Fruit fly (Drosophila melanogaster): ENCODE results near the gene Vps60.
A peak's percentile ranks its signal among the peaks of the same experiment; 100 is the strongest.

Vps60 gene

DNA sequence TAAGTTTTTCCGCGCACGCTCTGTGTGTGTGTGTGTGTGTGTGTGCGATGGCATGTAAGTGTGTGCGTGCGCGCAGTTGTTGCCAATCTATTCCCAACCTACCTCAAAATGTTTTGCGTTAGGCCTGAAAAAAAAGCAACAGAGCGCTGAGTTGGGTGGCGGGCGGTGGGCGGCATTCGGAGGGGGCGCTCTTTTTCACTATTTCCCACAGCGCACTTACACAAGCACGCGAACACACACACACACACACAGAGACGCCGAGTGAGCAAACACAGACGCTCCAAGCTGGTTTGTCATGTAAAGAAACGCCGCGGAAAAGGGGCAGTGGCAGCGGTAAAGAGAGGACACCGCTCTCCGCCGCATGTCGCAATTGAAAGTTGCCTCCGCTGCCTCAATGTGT lies 49.3 kb downstream of the Vps60 start (continued):
- TF ChIP-seq CG17829 (tag; optimal IDR thresholded peaks at IDR 0.05), result no peak
- no peak for TF ChIP-seq bcd (GFP tag; optimal IDR thresholded peaks at IDR 0.05)
- no peak for TF ChIP-seq yki (optimal IDR thresholded peaks at IDR 0.05)
- TF ChIP-seq Sry-δ (GFP tag; optimal IDR thresholded peaks at IDR 0.05), result no peak
- no peak for TF ChIP-seq mld (GFP tag; IDR thresholded peaks at IDR 0.05; ENCODE audit: partially characterized antibody)
- TF ChIP-seq Jarid2 (GFP tag; optimal IDR thresholded peaks at IDR 0.05), result no peak
- TF ChIP-seq CG10431 (GFP tag; optimal IDR thresholded peaks at IDR 0.05), result no peak
- peak; percentile 89 for TF ChIP-seq scrt (GFP tag; optimal IDR thresholded peaks at IDR 0.05)
- TF ChIP-seq CG4282 (GFP tag; optimal IDR thresholded peaks at IDR 0.05), result no peak
- 0 out of 2 replicates have a peak, but pooled peaks have one; percentile 48 for TF ChIP-seq sna (GFP tag; IDR thresholded peaks at IDR 0.05; ENCODE audit: partially characterized antibody)
- TF ChIP-seq bowl (GFP tag; IDR thresholded peaks at IDR 0.05), result no peak
- TF ChIP-seq CG34422 (GFP tag; IDR thresholded peaks at IDR 0.05), result peak; percentile 51; the same call in 2 of the 3 replicates
- TF ChIP-seq CG6689 (GFP tag; IDR thresholded peaks at IDR 0.05), result no peak
- no peak for TF ChIP-seq CG3281 (GFP tag; optimal IDR thresholded peaks at IDR 0.05)
- no peak for TF ChIP-seq fd3F (GFP tag; optimal IDR thresholded peaks at IDR 0.05)
- TF ChIP-seq Sry-β (GFP tag; optimal IDR thresholded peaks at IDR 0.05), result no peak
- no peak for TF ChIP-seq cato (GFP tag; optimal IDR thresholded peaks at IDR 0.05; ENCODE audit: borderline replicate concordance)
- no peak for TF ChIP-seq CG30020 (tag; optimal IDR thresholded peaks at IDR 0.05)
- TF ChIP-seq twi (tag; optimal IDR thresholded peaks at IDR 0.05), result no peak
- TF ChIP-seq CG6175 (GFP tag; IDR thresholded peaks at IDR 0.05), result peak; percentile 65; the same call in 2 of the 3 replicates
- TF ChIP-seq Kr (GFP tag; optimal IDR thresholded peaks at IDR 0.05), result no peak
- no peak for TF ChIP-seq CG7556 (GFP tag; optimal IDR thresholded peaks at IDR 0.05)
- TF ChIP-seq CG16813 (GFP tag; IDR thresholded peaks at IDR 0.05; ENCODE audit: partially characterized antibody), result no peak
- TF ChIP-seq Trl (optimal IDR thresholded peaks at IDR 0.05), result peak; percentile 51 to 52
- no peak for TF ChIP-seq Trl (GFP tag; optimal IDR thresholded peaks at IDR 0.05)
- no peak for TF ChIP-seq D (optimal IDR thresholded peaks at IDR 0.05)
- no peak for TF ChIP-seq D (GFP tag; optimal IDR thresholded peaks at IDR 0.05)
- TF ChIP-seq Six4 (GFP tag; optimal IDR thresholded peaks at IDR 0.05), result no peak
- TF ChIP-seq CG32767 (GFP tag; IDR thresholded peaks at IDR 0.05), result no peak
- TF ChIP-seq grn (GFP tag; optimal IDR thresholded peaks at IDR 0.05), result no peak
- TF ChIP-seq CG18764 (GFP tag; optimal IDR thresholded peaks at IDR 0.05), result no peak
- TF ChIP-seq Lhr (GFP tag; optimal IDR thresholded peaks at IDR 0.05), result no peak
- TF ChIP-seq CG6254 (GFP tag; optimal IDR thresholded peaks at IDR 0.05), result no peak
- no peak for TF ChIP-seq dimm (GFP tag; IDR thresholded peaks at IDR 0.05)
- TF ChIP-seq Ets65A (GFP tag), result no peak
- TF ChIP-seq pfk (GFP tag; optimal IDR thresholded peaks at IDR 0.05), result no peak
- no peak for TF ChIP-seq CG10654 (GFP tag; optimal IDR thresholded peaks at IDR 0.05)
- TF ChIP-seq Dfd (GFP tag; optimal IDR thresholded peaks at IDR 0.05), result no peak
- no peak for TF ChIP-seq hth (optimal IDR thresholded peaks at IDR 0.05)
- TF ChIP-seq CG17802 (tag; optimal IDR thresholded peaks at IDR 0.05), result no peak
- no peak for TF ChIP-seq schlank (tag; optimal IDR thresholded peaks at IDR 0.05)
- no peak for TF ChIP-seq Xbp1 (GFP tag; optimal IDR thresholded peaks at IDR 0.05)
- no peak; the same call in 1 of the 2 replicates for TF ChIP-seq CG14441 (GFP tag; IDR thresholded peaks at IDR 0.05)
- no peak for TF ChIP-seq E2f1 (GFP tag; IDR thresholded peaks at IDR 0.05)
- TF ChIP-seq pan (optimal IDR thresholded peaks at IDR 0.05), result no peak
- TF ChIP-seq pan (GFP tag; optimal IDR thresholded peaks at IDR 0.05 in 1 of 2, IDR thresholded peaks at IDR 0.05 in 1 of 2), result peak in 1 of 2 experiments; percentile 17
- no peak for TF ChIP-seq dpn (GFP tag; optimal IDR thresholded peaks at IDR 0.05)
- TF ChIP-seq jigr1 (GFP tag; IDR thresholded peaks at IDR 0.05), result no peak
- TF ChIP-seq pita (GFP tag; optimal IDR thresholded peaks at IDR 0.05), result no peak
- TF ChIP-seq CHES-1-like (GFP tag; optimal IDR thresholded peaks at IDR 0.05), result no peak
- no peak for TF ChIP-seq H15 (GFP tag; IDR thresholded peaks at IDR 0.05)
- TF ChIP-seq CG1832 (GFP tag; optimal IDR thresholded peaks at IDR 0.05), result no peak
- TF ChIP-seq jumu (GFP tag; optimal IDR thresholded peaks at IDR 0.05), result no peak

All from whole organism, embryonic.